Worm (Caenorhabditis elegans) whole organism, L1 larva: ENCODE measurements around the gene D1046.2.

Source experiments
- blmp-1 ChIP-seq: fragments of 150-350 bp; optimal IDR thresholded peaks from 2 replicates; lab custom pipeline; 2014; ENCODE audit warnings: missing biosample characterization, missing genetic modification characterization
- ceh-8 ChIP-seq: fragments of 200-800 bp; sonication (Bioruptor generic); optimal IDR thresholded peaks from 2 replicates; lab custom pipeline; 2018; ENCODE audit warnings: mild to moderate bottlenecking, missing genetic modification characterization, moderate library complexity, missing compliant biosample characterization
- ceh-82 ChIP-seq, 3 experiments: fragments of 150-350 bp in 1 of 3; sonication (generic microtip) in 2 of 3; optimal IDR thresholded peaks; 2 replicates each; lab custom pipeline; 2014 to 2017; ENCODE audit warnings: missing biosample characterization in 3 of 3, missing genetic modification characterization in 3 of 3
- ceh-88 ChIP-seq: fragments of 200-800 bp; sonication (Bioruptor generic); IDR thresholded peaks from 2 replicates; pipeline ENCODE4 v1.3.6; 2022; ENCODE audit warnings: missing genetic modification characterization, missing compliant biosample characterization
- ceh-90 ChIP-seq: sonication (generic microtip); optimal IDR thresholded peaks from 2 replicates; lab custom pipeline; 2016; ENCODE audit warnings: missing genetic modification characterization, missing compliant biosample characterization
- ces-1 ChIP-seq: fragments of 150-350 bp; optimal IDR thresholded peaks from 2 replicates; lab custom pipeline; 2014; ENCODE audit warnings: missing biosample characterization, missing genetic modification reagents, missing genetic modification characterization
- dpl-1 ChIP-seq, 3 experiments: fragments of 150-350 bp in 2 of 3; sonication (generic microtip) in 1 of 3; optimal IDR thresholded peaks; 2 replicates each; lab custom pipeline; 2014 to 2017; ENCODE audit warnings: missing biosample characterization in 3 of 3, missing genetic modification characterization in 3 of 3, missing genetic modification reagents in 3 of 3
- dsc-1 ChIP-seq: sonication (generic microtip); optimal IDR thresholded peaks from 2 replicates; lab custom pipeline; 2016; ENCODE audit warnings: mild to moderate bottlenecking, missing genetic modification characterization, missing compliant biosample characterization
- efl-1 ChIP-seq, 4 experiments: fragments of 150-350 bp; optimal IDR thresholded peaks in 3 of 4; peaks in 1 of 4; 1 replicate in 1 of 4; 2 replicates in 3 of 4; lab custom pipeline; 2014; ENCODE audit warnings: missing biosample characterization in 2 of 4, missing genetic modification characterization in 2 of 4, missing genetic modification reagents in 2 of 4
- efl-3 ChIP-seq: fragments of 200-800 bp; sonication (Bioruptor generic); optimal IDR thresholded peaks from 2 replicates; lab custom pipeline; 2018; ENCODE audit warnings: mild to moderate bottlenecking, missing genetic modification characterization, missing compliant biosample characterization
- egl-13 ChIP-seq: sonication (generic microtip); optimal IDR thresholded peaks from 2 replicates; lab custom pipeline; 2016; ENCODE audit warnings: missing genotype, missing genetic modification reagents, missing genetic modification characterization, missing compliant biosample characterization
- elt-2 ChIP-seq: sonication (generic microtip); optimal IDR thresholded peaks from 2 replicates; lab custom pipeline; 2016; ENCODE audit warnings: missing genetic modification characterization, mild to moderate bottlenecking, inconsistent platforms, missing compliant biosample characterization, missing genetic modification reagents
- elt-3 ChIP-seq, 6 experiments: fragments of 150-350 bp in 1 of 6; sonication (generic microtip); optimal IDR thresholded peaks; 2 replicates each; lab custom pipeline; 2017 to 2018; ENCODE audit warnings: missing biosample characterization in 6 of 6, missing genetic modification characterization in 6 of 6, inconsistent platforms in 1 of 6
- fkh-8 ChIP-seq: sonication (generic microtip); optimal IDR thresholded peaks from 2 replicates; lab custom pipeline; 2016; ENCODE audit warnings: mild to moderate bottlenecking, missing genetic modification characterization, missing compliant biosample characterization
- irx-1 ChIP-seq: sonication (generic microtip); optimal IDR thresholded peaks from 2 replicates; lab custom pipeline; 2016; ENCODE audit warnings: missing genetic modification characterization, missing compliant biosample characterization
- lin-14 ChIP-seq: fragments of 200-800 bp; sonication (Bioruptor generic); optimal IDR thresholded peaks from 2 replicates; lab custom pipeline; 2018; ENCODE audit warnings: mild to moderate bottlenecking, missing genetic modification characterization, moderate library complexity, missing compliant biosample characterization
- lin-35 ChIP-seq, 2 experiments: fragments of 150-350 bp; optimal IDR thresholded peaks; 2 replicates each; lab custom pipeline; 2014; ENCODE audit warnings: missing biosample characterization in 2 of 2, missing genetic modification characterization in 2 of 2, missing genetic modification reagents in 2 of 2
- lir-3 ChIP-seq: sonication (generic microtip); optimal IDR thresholded peaks from 2 replicates; lab custom pipeline; 2016; ENCODE audit warnings: mild to moderate bottlenecking, missing genetic modification characterization, moderate library complexity, missing compliant biosample characterization; ENCODE audit not compliant: poor library complexity
- lsy-2 ChIP-seq, 2 experiments: fragments of 150-350 bp; optimal IDR thresholded peaks; 2 replicates each; lab custom pipeline; 2014; ENCODE audit warnings: missing biosample characterization in 2 of 2, missing genetic modification characterization in 2 of 2
- mab-9 ChIP-seq: fragments of 200-800 bp; sonication (Bioruptor generic); IDR thresholded peaks from 2 replicates; pipeline ENCODE4 v1.3.6; 2022; ENCODE audit warnings: missing genetic modification reagents, missing genetic modification characterization, missing compliant biosample characterization
- mdl-1 ChIP-seq, 2 experiments: fragments of 150-350 bp; optimal IDR thresholded peaks; 2 replicates each; lab custom pipeline; 2014 to 2017; ENCODE audit warnings: missing biosample characterization in 2 of 2, missing genetic modification characterization in 2 of 2, inconsistent platforms in 1 of 2
- mef-2 ChIP-seq: fragments of 150-350 bp; optimal IDR thresholded peaks from 2 replicates; lab custom pipeline; 2014; ENCODE audit warnings: missing biosample characterization, missing genetic modification characterization
- mep-1 ChIP-seq: fragments of 150-350 bp; optimal IDR thresholded peaks from 2 replicates; lab custom pipeline; 2014; ENCODE audit warnings: missing biosample characterization, missing genetic modification characterization
- nhr-12 ChIP-seq: sonication (generic microtip); optimal IDR thresholded peaks from 2 replicates; lab custom pipeline; 2017; ENCODE audit warnings: missing biosample characterization, missing genetic modification characterization
- nhr-19 ChIP-seq: fragments of 200-800 bp; sonication (Bioruptor generic); conservative IDR thresholded peaks from 2 replicates; pipeline ENCODE4 v1.3.6; 2022; ENCODE audit warnings: missing genetic modification characterization, missing compliant biosample characterization
- nhr-20 ChIP-seq: sonication (generic microtip); optimal IDR thresholded peaks from 2 replicates; lab custom pipeline; 2016; ENCODE audit warnings: mild to moderate bottlenecking, missing genetic modification characterization, missing compliant biosample characterization
- nhr-71 ChIP-seq: sonication (generic microtip); optimal IDR thresholded peaks from 2 replicates; lab custom pipeline; 2016; ENCODE audit warnings: mild to moderate bottlenecking, missing genetic modification characterization, moderate library complexity, missing compliant biosample characterization
- nhr-76 ChIP-seq: sonication (generic microtip); optimal IDR thresholded peaks from 2 replicates; lab custom pipeline; 2017; ENCODE audit warnings: missing biosample characterization, missing genetic modification characterization
- nhr-90 ChIP-seq: sonication (generic microtip); optimal IDR thresholded peaks from 2 replicates; lab custom pipeline; 2016; ENCODE audit warnings: mild to moderate bottlenecking, missing genetic modification characterization, missing compliant biosample characterization; ENCODE audit not compliant: poor library complexity
- pqm-1 ChIP-seq: sonication (generic microtip); optimal IDR thresholded peaks from 3 replicates; lab custom pipeline; 2017; ENCODE audit warnings: missing biosample characterization, missing genetic modification characterization
- rnt-1 ChIP-seq: sonication (generic microtip); optimal IDR thresholded peaks from 2 replicates; lab custom pipeline; 2016; ENCODE audit warnings: mild to moderate bottlenecking, missing genetic modification characterization, moderate library complexity, missing compliant biosample characterization
- snu-23 ChIP-seq: sonication (generic microtip); optimal IDR thresholded peaks from 2 replicates; lab custom pipeline; 2016; ENCODE audit warnings: missing genetic modification characterization, missing compliant biosample characterization
- sptf-1 ChIP-seq: fragments of 150-350 bp; optimal IDR thresholded peaks from 2 replicates; lab custom pipeline; 2014; ENCODE audit warnings: missing biosample characterization, missing genetic modification characterization
- sup-37 ChIP-seq: fragments of 200-800 bp; sonication (Bioruptor generic); optimal IDR thresholded peaks from 2 replicates; lab custom pipeline; 2018; ENCODE audit warnings: mild to moderate bottlenecking, missing genetic modification characterization, missing compliant biosample characterization
- swsn-7 ChIP-seq: sonication (generic microtip); optimal IDR thresholded peaks from 2 replicates; lab custom pipeline; 2016; ENCODE audit warnings: missing genetic modification characterization, missing compliant biosample characterization
- tlp-1 ChIP-seq: fragments of 150-350 bp; optimal IDR thresholded peaks from 2 replicates; lab custom pipeline; 2014; ENCODE audit warnings: missing biosample characterization, missing genetic modification characterization
- unc-130 ChIP-seq: fragments of 150-350 bp; optimal IDR thresholded peaks from 2 replicates; lab custom pipeline; 2017; ENCODE audit warnings: missing biosample characterization, missing genetic modification characterization, inconsistent platforms
- unc-30 ChIP-seq: sonication (generic microtip); optimal IDR thresholded peaks from 2 replicates; lab custom pipeline; 2017; ENCODE audit warnings: missing biosample characterization, missing genetic modification characterization
- unc-86 ChIP-seq: sonication (generic microtip); optimal IDR thresholded peaks from 2 replicates; lab custom pipeline; 2016; ENCODE audit warnings: missing genetic modification characterization, missing compliant biosample characterization
- vab-15 ChIP-seq: sonication (generic microtip); optimal IDR thresholded peaks from 2 replicates; lab custom pipeline; 2017; ENCODE audit warnings: missing genotype, mild to moderate bottlenecking, missing genetic modification characterization, missing compliant biosample characterization
- xbp-1 ChIP-seq: sonication (generic microtip); optimal IDR thresholded peaks from 2 replicates; lab custom pipeline; 2016; ENCODE audit warnings: missing genetic modification characterization, missing compliant biosample characterization
- zag-1 ChIP-seq: fragments of 150-350 bp; optimal IDR thresholded peaks from 2 replicates; lab custom pipeline; 2014; ENCODE audit warnings: missing biosample characterization, missing genetic modification characterization
- ztf-11 ChIP-seq, 2 experiments: sonication (generic microtip); optimal IDR thresholded peaks; 2 replicates each; lab custom pipeline; 2016 to 2017; ENCODE audit warnings: missing genetic modification characterization in 2 of 2, missing biosample characterization in 1 of 2, missing compliant biosample characterization in 1 of 2

The D1046.2 gene

DNA sequence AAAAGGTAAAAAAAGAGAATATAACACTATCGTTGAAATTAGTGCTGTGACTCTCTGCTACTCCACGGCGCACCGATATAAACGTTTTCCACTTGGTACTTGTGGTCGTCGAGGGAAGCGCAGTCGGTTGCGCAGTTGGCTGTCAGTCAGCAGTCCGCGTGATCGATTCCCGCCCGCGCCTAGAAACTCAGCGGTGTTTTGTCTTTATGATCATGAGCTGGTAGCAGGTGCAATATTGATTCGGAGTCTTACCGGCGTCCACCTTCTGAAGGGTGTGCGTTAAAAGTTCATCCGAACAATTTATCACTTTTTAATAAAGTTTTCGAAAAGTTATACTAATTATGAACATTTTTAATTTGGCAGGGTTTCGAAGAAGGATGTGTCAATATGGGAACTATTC lies 1.2 kb upstream of the D1046.2 start (continued):
- TF ChIP-seq ztf-11 (tag; optimal IDR thresholded peaks at IDR 0.05; lab: Kevin White, UChicago) (peak in 1 of 2 experiments; percentile 33), elt-2 (peak; percentile 72), lin-14 (GFP tag; lab: Kevin White, UChicago) (peak; percentile 72)

DNA sequence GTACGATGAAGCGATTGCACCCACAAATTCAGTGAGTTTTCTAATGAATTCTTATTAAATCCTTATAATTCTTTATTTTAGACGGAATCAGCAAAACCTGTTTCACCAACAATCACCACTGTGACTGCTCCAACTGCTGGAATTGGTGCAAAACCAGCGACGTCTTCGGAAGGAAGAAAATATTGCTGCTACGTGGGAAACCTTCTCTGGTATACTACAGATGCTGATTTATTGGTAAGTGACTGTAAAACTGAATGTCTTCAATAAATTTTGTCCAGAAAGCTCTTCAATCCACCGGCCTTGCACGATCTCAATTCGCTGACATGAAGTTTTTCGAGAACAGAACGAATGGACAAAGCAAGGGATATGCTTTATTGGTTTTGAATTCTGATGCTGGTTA lies 644 bp upstream of the D1046.2 start:
- TF ChIP-seq nhr-76 (tag; lab: Kevin White, UChicago) (no peak), tlp-1 (tag; lab: Kevin White, UChicago) (no peak), lir-3 (tag; lab: Kevin White, UChicago) (no peak), lin-14 (GFP tag; lab: Kevin White, UChicago) (no peak), ceh-8 (GFP tag; lab: Kevin White, UChicago) (no peak), nhr-19 (GFP tag; lab: Robert Waterston, UW) (no peak), pqm-1 (tag; lab: Kevin White, UChicago) (no peak), vab-15 (tag; lab: Kevin White, UChicago) (no peak), mef-2 (tag; lab: Kevin White, UChicago) (no peak), xbp-1 (tag; lab: Kevin White, UChicago) (no peak), efl-1 (optimal IDR thresholded peaks at IDR 0.05; lab: Kevin White, UChicago) (no peak), efl-1 (GFP tag; optimal IDR thresholded peaks at IDR 0.05 in 1 of 2; lab: Kevin White, UChicago) (no peak), elt-3 (tag; optimal IDR thresholded peaks at IDR 0.05; lab: Kevin White, UChicago) (no peak), ceh-90 (tag; lab: Kevin White, UChicago) (no peak), unc-86 (tag; lab: Kevin White, UChicago) (no peak), ces-1 (GFP tag; lab: Kevin White, UChicago) (no peak), sptf-1 (no peak)

ce11 chrIV:8924126-8924525 lies 1.7 kb downstream of the D1046.2 start:
- peak; percentile 67 for TF ChIP-seq dsc-1
- no peak for TF ChIP-seq lir-3 (tag; lab: Kevin White, UChicago)
- TF ChIP-seq ceh-8 (GFP tag; lab: Kevin White, UChicago), result no peak
- TF ChIP-seq nhr-12 (tag; lab: Kevin White, UChicago), result no peak
- TF ChIP-seq lsy-2 (tag; optimal IDR thresholded peaks at IDR 0.05; lab: Kevin White, UChicago), result no peak
- TF ChIP-seq nhr-76 (tag; lab: Kevin White, UChicago), result no peak

ce11 chrIV:8923381-8923780 lies 2.5 kb downstream of the D1046.2 start:
- TF ChIP-seq egl-13 (tag; lab: Kevin White, UChicago), result no peak
- no peak for TF ChIP-seq irx-1
- TF ChIP-seq zag-1, result no peak
- no peak for TF ChIP-seq unc-30 (tag; lab: Kevin White, UChicago)
- no peak for TF ChIP-seq ceh-8 (GFP tag; lab: Kevin White, UChicago)
- no peak for TF ChIP-seq fkh-8 (tag; lab: Kevin White, UChicago)
- no peak for TF ChIP-seq efl-3 (GFP tag; lab: Kevin White, UChicago)
- no peak for TF ChIP-seq sup-37 (GFP tag; lab: Kevin White, UChicago)

ce11 chrIV:8921956-8922355 lies 3.9 kb downstream of the D1046.2 start, which contains the start of gene D1046.16:
Gene D1046.16, plus strand, starts transcription at chrIV:8922150.
- TF ChIP-seq nhr-90 (tag; lab: Kevin White, UChicago) (peak; percentile 51), blmp-1 (tag; lab: Kevin White, UChicago) (peak; percentile 83), lin-14 (GFP tag; lab: Kevin White, UChicago) (peak; percentile 80), unc-130 (tag; lab: Kevin White, UChicago) (no peak), mef-2 (tag; lab: Kevin White, UChicago) (no peak), rnt-1 (tag; lab: Kevin White, UChicago) (peak; percentile 18), lin-35 (GFP tag; optimal IDR thresholded peaks at IDR 0.05; lab: Kevin White, UChicago) (peak; percentile 36 to 66), snu-23 (GFP tag; lab: Kevin White, UChicago) (peak; percentile 70), mab-9 (no peak), elt-3 (tag; optimal IDR thresholded peaks at IDR 0.05; lab: Kevin White, UChicago) (peak in 1 of 6 experiments; percentile 30), mep-1 (no peak), nhr-20 (tag; lab: Kevin White, UChicago) (peak; percentile 61), ceh-88 (GFP tag; lab: Robert Waterston, UW) (no peak), dpl-1 (GFP tag; optimal IDR thresholded peaks at IDR 0.05; lab: Kevin White, UChicago) (peak in 1 of 3 experiments; percentile 17), swsn-7 (tag; lab: Kevin White, UChicago) (peak; percentile 12), lsy-2 (tag; optimal IDR thresholded peaks at IDR 0.05; lab: Kevin White, UChicago) (peak in 1 of 2 experiments; percentile 43), efl-1 (optimal IDR thresholded peaks at IDR 0.05; lab: Kevin White, UChicago) (peak; percentile 16 to 31), efl-1 (GFP tag; optimal IDR thresholded peaks at IDR 0.05 in 1 of 2; lab: Kevin White, UChicago) (no peak), nhr-71 (tag; lab: Kevin White, UChicago) (peak; percentile 4), ceh-82 (tag; optimal IDR thresholded peaks at IDR 0.05; lab: Kevin White, UChicago) (peak in 1 of 3 experiments; percentile 5), mdl-1 (tag; optimal IDR thresholded peaks at IDR 0.05; lab: Kevin White, UChicago) (peak in 1 of 2 experiments; percentile 7), dsc-1 (no peak)
